Worm (Caenorhabditis elegans): ENCODE results near the gene B0222.15.

- TF ChIP-seq nhr-25 (tag; optimal IDR thresholded peaks at IDR 0.05; ENCODE audit: borderline replicate concordance, insufficient read depth) (no peak), unc-39 (tag; optimal IDR thresholded peaks at IDR 0.05) (no peak), aly-2 (tag; optimal IDR thresholded peaks at IDR 0.05) (no peak), snpc-4 (tag; optimal IDR thresholded peaks at IDR 0.05) (no peak), ztf-11 (tag; optimal IDR thresholded peaks at IDR 0.05) (no peak), egl-27 (tag; optimal IDR thresholded peaks at IDR 0.05) (no peak)
These were observed 47.3 kb downstream of the B0222.15 start, which contains the start of gene pqn-31 for ce11 chrV:9109281-9109680.

Measured in whole organism, L4 larva.